Worm (Caenorhabditis elegans): ENCODE results near the gene C29F9.12.

Gene C29F9.12

DNA sequence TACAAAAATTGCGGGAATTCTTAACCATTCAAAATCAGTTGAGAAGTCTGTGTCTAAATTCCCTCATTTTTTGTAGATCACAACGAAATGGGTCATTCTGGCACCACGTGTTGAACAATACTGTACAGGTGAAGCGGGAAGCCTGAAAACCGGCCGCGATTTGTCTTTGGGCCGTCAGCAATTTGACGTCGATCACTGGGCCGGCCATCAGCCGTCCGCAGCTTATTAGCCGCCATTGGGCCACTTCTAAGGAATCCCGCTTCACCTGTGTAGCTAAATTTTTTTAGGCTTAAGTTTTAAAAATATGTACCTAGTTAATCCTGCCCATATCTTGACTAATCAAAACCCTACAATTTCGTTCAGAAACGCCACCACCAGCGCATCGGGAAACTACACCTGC, 37.8 kb upstream of the C29F9.12 start (continued):
- TF ChIP-seq mdl-1 (tag; optimal IDR thresholded peaks at IDR 0.05): no peak
- no peak for TF ChIP-seq mep-1 (tag; optimal IDR thresholded peaks at IDR 0.05)
- TF ChIP-seq F44E2.7 (GFP tag; IDR thresholded peaks at IDR 0.05): no peak
- 0 out of 4 replicates have a peak, but pooled peaks of 1 of the 2 experiments have one; percentile 35 for TF ChIP-seq madf-5 (GFP tag; IDR thresholded peaks at IDR 0.05)
- TF ChIP-seq tra-1 (GFP tag; IDR thresholded peaks at IDR 0.05): no peak
- TF ChIP-seq nhr-42 (GFP tag; IDR thresholded peaks at IDR 0.05): no peak
- TF ChIP-seq snpc-1.2 (GFP tag; IDR thresholded peaks at IDR 0.05): no peak
- TF ChIP-seq R02D3.7 (tag; optimal IDR thresholded peaks at IDR 0.05): no peak
- no peak for TF ChIP-seq D1046.2 (GFP tag; IDR thresholded peaks at IDR 0.05)
- TF ChIP-seq T20F7.1 (GFP tag; optimal IDR thresholded peaks at IDR 0.05): no peak
- no peak for TF ChIP-seq nhr-111 (GFP tag; optimal IDR thresholded peaks at IDR 0.05)
- no peak for TF ChIP-seq ztf-7 (tag; optimal IDR thresholded peaks at IDR 0.05)
- TF ChIP-seq ctbp-1 (GFP tag; IDR thresholded peaks at IDR 0.05): no peak
- no peak for TF ChIP-seq dpl-1 (GFP tag; optimal IDR thresholded peaks at IDR 0.05)
- TF ChIP-seq jun-1 (tag; optimal IDR thresholded peaks at IDR 0.05): no peak
- TF ChIP-seq lir-3 (tag; optimal IDR thresholded peaks at IDR 0.05): no peak
- TF ChIP-seq unc-62 (GFP tag; optimal IDR thresholded peaks at IDR 0.05 in 1 of 2): peak in 1 of 2 experiments; percentile 75
- no peak for TF ChIP-seq unc-62 (tag; optimal IDR thresholded peaks at IDR 0.05)
- TF ChIP-seq F49E8.2 (tag; optimal IDR thresholded peaks at IDR 0.05; ENCODE audit: borderline replicate concordance): no peak
- TF ChIP-seq nhr-102 (tag; optimal IDR thresholded peaks at IDR 0.05): no peak
- no peak for TF ChIP-seq hlh-30 (tag; optimal IDR thresholded peaks at IDR 0.05; ENCODE audit: insufficient read depth)
- TF ChIP-seq nhr-28 (tag; optimal IDR thresholded peaks at IDR 0.05): no peak
- TF ChIP-seq hlh-11 (tag; optimal IDR thresholded peaks at IDR 0.05): no peak
- TF ChIP-seq egl-27 (tag; optimal IDR thresholded peaks at IDR 0.05): no peak
- TF ChIP-seq unc-39 (tag; optimal IDR thresholded peaks at IDR 0.05): no peak
- TF ChIP-seq Y75B8A.6 (GFP tag; IDR thresholded peaks at IDR 0.05): no peak
- TF ChIP-seq F10B5.3 (tag; optimal IDR thresholded peaks at IDR 0.05): no peak
- TF ChIP-seq aha-1 (tag): peak; percentile 95
- no peak for TF ChIP-seq daf-16 (GFP tag; optimal IDR thresholded peaks at IDR 0.05)
- no peak for TF ChIP-seq daf-16 (tag; optimal IDR thresholded peaks at IDR 0.05)
- TF ChIP-seq egl-43 (GFP tag; IDR thresholded peaks at IDR 0.05): peak; percentile 40; the same call in 1 of the 2 replicates
- TF ChIP-seq lin-29 (GFP tag; IDR thresholded peaks at IDR 0.05): no peak
- no peak for TF ChIP-seq spr-1 (tag; optimal IDR thresholded peaks at IDR 0.05)
- TF ChIP-seq fkh-10 (GFP tag; optimal IDR thresholded peaks at IDR 0.05): no peak
- TF ChIP-seq ceh-62 (tag; optimal IDR thresholded peaks at IDR 0.05): no peak
- TF ChIP-seq sdz-12 (GFP tag; optimal IDR thresholded peaks at IDR 0.05): no peak
- TF ChIP-seq dmd-8 (GFP tag; IDR thresholded peaks at IDR 0.05): peak; percentile 10; the same call in 1 of the 2 replicates
- TF ChIP-seq nhr-41 (GFP tag; IDR thresholded peaks at IDR 0.05): no peak
- no peak for TF ChIP-seq ceh-20 (GFP tag; IDR thresholded peaks at IDR 0.05)
- no peak for TF ChIP-seq mes-2 (tag; optimal IDR thresholded peaks at IDR 0.05; ENCODE audit: poor library complexity, severe bottlenecking)
- TF ChIP-seq F37D6.2 (tag; optimal IDR thresholded peaks at IDR 0.05): no peak
- no peak for TF ChIP-seq nhr-48 (tag; optimal IDR thresholded peaks at IDR 0.05)
- no peak for TF ChIP-seq unc-130 (GFP tag; optimal IDR thresholded peaks at IDR 0.05)
- TF ChIP-seq nhr-11 (tag; optimal IDR thresholded peaks at IDR 0.05): no peak

DNA sequence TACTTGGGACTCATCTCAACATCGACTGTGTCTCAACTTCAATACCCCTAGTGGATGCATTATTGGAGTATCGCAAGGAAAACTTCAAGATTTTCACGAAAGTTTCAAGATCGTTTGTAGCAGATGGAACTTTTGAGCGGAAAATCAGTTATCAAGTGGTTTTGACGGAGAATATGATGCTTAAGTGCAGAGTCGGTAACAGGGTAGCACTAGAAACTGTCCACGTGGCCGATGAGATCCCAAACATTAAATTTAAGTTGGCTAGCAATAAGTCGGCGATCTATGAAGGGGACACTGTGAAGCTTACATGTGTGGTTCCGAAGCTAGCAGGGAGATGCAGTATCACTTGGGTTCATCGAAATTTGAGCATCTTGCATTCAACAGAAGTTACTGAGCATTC, 37.3 kb upstream of the C29F9.12 start:
- TF ChIP-seq php-3 (GFP tag; IDR thresholded peaks at IDR 0.05) (no peak), unc-62 (GFP tag; optimal IDR thresholded peaks at IDR 0.05 in 1 of 2) (peak in 1 of 2 experiments; percentile 90), unc-62 (tag; optimal IDR thresholded peaks at IDR 0.05) (no peak)

Measured in whole organism, L4 larva.